Worm (Caenorhabditis elegans) whole organism, midembryonic: ENCODE data around the gene srw-12.

Source experiments
- T22C8.4 ChIP-seq: fragments of 200-800 bp; sonication (Bioruptor generic); IDR thresholded peaks from 2 replicates; pipeline ENCODE4 v1.3.6; 2022; ENCODE audit warnings: missing genetic modification characterization, missing compliant biosample characterization
- cog-1 ChIP-seq: sonication (generic microtip); optimal IDR thresholded peaks from 2 replicates; lab custom pipeline; 2016; ENCODE audit warnings: missing genetic modification characterization, missing compliant biosample characterization
- flt-1 ChIP-seq: fragments of 200-800 bp; sonication (Bioruptor generic); IDR thresholded peaks from 2 replicates; pipeline ENCODE4 v1.3.6; 2022; ENCODE audit warnings: missing genetic modification characterization, missing compliant biosample characterization
- klf-2 ChIP-seq: fragments of 200-800 bp; sonication (Bioruptor generic); conservative IDR thresholded peaks from 2 replicates; pipeline ENCODE4 v1.3.6; 2022; ENCODE audit warnings: missing genetic modification reagents, missing genetic modification characterization, missing compliant biosample characterization
- med-1 ChIP-seq: sonication (generic microtip); optimal IDR thresholded peaks from 2 replicates; lab custom pipeline; 2017; ENCODE audit warnings: missing genetic modification characterization, mild to moderate bottlenecking, missing compliant biosample characterization, antibody characterized with exemption, missing genetic modification reagents; ENCODE audit not compliant: insufficient read depth
- ref-1 ChIP-seq: fragments of 200-800 bp; sonication (Bioruptor generic); conservative IDR thresholded peaks from 2 replicates; pipeline ENCODE4 v1.3.6; 2022; ENCODE audit warnings: missing genetic modification reagents, missing genetic modification characterization, missing compliant biosample characterization
- tab-1 ChIP-seq: fragments of 200-800 bp; sonication (Bioruptor generic); IDR thresholded peaks from 2 replicates; pipeline ENCODE4 v1.3.6; 2022; ENCODE audit warnings: missing genetic modification characterization, missing compliant biosample characterization
- ztf-23 ChIP-seq: fragments of 200-800 bp; sonication (Bioruptor generic); IDR thresholded peaks from 2 replicates; pipeline ENCODE4 v1.3.6; 2022; ENCODE audit warnings: missing genetic modification reagents, missing genetic modification characterization, missing compliant biosample characterization
- ztf-29 ChIP-seq: fragments of 200-800 bp; sonication (Bioruptor generic); IDR thresholded peaks from 2 replicates; pipeline ENCODE4 v1.3.6; 2022; ENCODE audit warnings: missing genetic modification reagents, missing genetic modification characterization, missing compliant biosample characterization

The srw-12 gene

ce11 chrV:15238552-15238951 is at the start of gene srw-12:
Gene srw-12, minus strand, starts transcription at chrV:15238652.
- TF ChIP-seq tab-1 (GFP tag; lab: Robert Waterston, UW) (no peak), cog-1 (tag; lab: Kevin White, UChicago) (no peak), ref-1 (no peak), flt-1 (GFP tag; lab: Robert Waterston, UW) (no peak), klf-2 (no peak), T22C8.4 (GFP tag; lab: Robert Waterston, UW) (no peak), ztf-29 (no peak), med-1 (GFP tag; lab: Kevin White, UChicago) (no peak), ztf-23 (GFP tag; lab: Robert Waterston, UW) (no peak)

- TF ChIP-seq cog-1 (tag; lab: Kevin White, UChicago) (no peak), ref-1 (no peak), flt-1 (GFP tag; lab: Robert Waterston, UW) (no peak), ztf-23 (GFP tag; lab: Robert Waterston, UW) (no peak), ztf-29 (no peak), T22C8.4 (GFP tag; lab: Robert Waterston, UW) (no peak), med-1 (GFP tag; lab: Kevin White, UChicago) (no peak), klf-2 (no peak), tab-1 (GFP tag; lab: Robert Waterston, UW) (no peak)
Observed at ce11 chrV:15287856-15288255, 49.4 kb upstream of the srw-12 start, which contains the start of gene cyp-34A1. Gene cyp-34A1, minus strand, starts transcription at chrV:15287956.

- TF ChIP-seq flt-1 (GFP tag; lab: Robert Waterston, UW): no peak
Observed at ce11 chrV:15285984-15286383, 47.5 kb upstream of the srw-12 start.

DNA sequence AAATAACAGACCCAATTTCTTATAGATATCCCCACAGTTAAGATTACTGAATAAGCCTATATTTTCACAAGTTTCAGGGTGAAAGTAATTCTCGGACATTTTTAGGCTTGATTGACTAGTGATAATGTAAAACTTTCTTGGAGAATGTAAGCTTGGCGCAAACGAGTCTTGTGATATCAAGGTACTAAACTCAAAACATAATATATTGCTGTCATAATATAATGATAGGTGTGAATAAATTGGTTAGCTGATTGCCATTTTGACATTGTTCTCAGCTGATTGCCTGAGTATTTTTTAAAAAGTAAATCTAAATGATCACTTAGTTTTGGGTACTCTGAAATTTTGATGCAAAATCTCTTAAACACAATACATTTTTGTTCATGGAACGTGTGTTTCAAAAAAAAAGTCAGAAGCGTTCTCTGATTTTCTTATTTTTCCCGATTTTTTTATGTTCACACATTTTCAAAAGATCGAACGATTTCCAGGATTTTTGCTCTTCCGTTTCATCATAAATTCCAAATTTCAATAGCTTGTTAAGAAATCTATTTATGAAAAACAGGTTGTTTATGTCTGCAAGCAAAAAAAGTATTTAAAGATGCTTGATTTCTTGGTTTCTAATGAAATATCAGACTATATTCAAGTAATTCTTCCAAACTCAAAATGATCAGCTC is 43.0 kb upstream of the srw-12 start, which contains the start of the genes srw-19 and srx-51:
srw-19 (minus strand) TSS at position 101 of the 671 bp plus-strand sequence.
srx-51 (plus strand) TSS at position 621 of the 671 bp plus-strand sequence.
- no peak for TF ChIP-seq T22C8.4 (GFP tag; lab: Robert Waterston, UW)

- TF ChIP-seq flt-1 (GFP tag; lab: Robert Waterston, UW) (no peak), ref-1 (no peak), klf-2 (no peak), ztf-29 (no peak), cog-1 (tag; lab: Kevin White, UChicago) (no peak), ztf-23 (GFP tag; lab: Robert Waterston, UW) (no peak), med-1 (GFP tag; lab: Kevin White, UChicago) (no peak), tab-1 (GFP tag; lab: Robert Waterston, UW) (no peak), T22C8.4 (GFP tag; lab: Robert Waterston, UW) (no peak)
Observed at ce11 chrV:15276915-15277314, 38.5 kb upstream of the srw-12 start, which contains the start of gene srw-17. Gene srw-17, minus strand, starts transcription at chrV:15277015.

- TF ChIP-seq cog-1 (tag; lab: Kevin White, UChicago): no peak
Observed at ce11 chrV:15274757-15275156, 36.3 kb upstream of the srw-12 start, which contains the start of gene srw-16. Gene srw-16, minus strand, starts transcription at chrV:15274857.

- TF ChIP-seq med-1 (GFP tag; lab: Kevin White, UChicago) (no peak), ztf-29 (no peak), ref-1 (no peak), T22C8.4 (GFP tag; lab: Robert Waterston, UW) (no peak), flt-1 (GFP tag; lab: Robert Waterston, UW) (no peak), cog-1 (tag; lab: Kevin White, UChicago) (no peak), ztf-23 (GFP tag; lab: Robert Waterston, UW) (no peak)
Observed at ce11 chrV:15272263-15272662, 33.8 kb upstream of the srw-12 start, which contains the start of gene T10H4.4. Gene T10H4.4, minus strand, starts transcription at chrV:15272363.

ce11 chrV:15268302-15268701 is 29.9 kb upstream of the srw-12 start, which contains the start of gene srw-22:
Gene srw-22, plus strand, starts transcription at chrV:15268602.
- TF ChIP-seq T22C8.4 (GFP tag; lab: Robert Waterston, UW) (no peak), med-1 (GFP tag; lab: Kevin White, UChicago) (no peak), ztf-23 (GFP tag; lab: Robert Waterston, UW) (no peak), flt-1 (GFP tag; lab: Robert Waterston, UW) (no peak), klf-2 (no peak), cog-1 (tag; lab: Kevin White, UChicago) (no peak), tab-1 (GFP tag; lab: Robert Waterston, UW) (no peak), ref-1 (no peak), ztf-29 (no peak)

DNA sequence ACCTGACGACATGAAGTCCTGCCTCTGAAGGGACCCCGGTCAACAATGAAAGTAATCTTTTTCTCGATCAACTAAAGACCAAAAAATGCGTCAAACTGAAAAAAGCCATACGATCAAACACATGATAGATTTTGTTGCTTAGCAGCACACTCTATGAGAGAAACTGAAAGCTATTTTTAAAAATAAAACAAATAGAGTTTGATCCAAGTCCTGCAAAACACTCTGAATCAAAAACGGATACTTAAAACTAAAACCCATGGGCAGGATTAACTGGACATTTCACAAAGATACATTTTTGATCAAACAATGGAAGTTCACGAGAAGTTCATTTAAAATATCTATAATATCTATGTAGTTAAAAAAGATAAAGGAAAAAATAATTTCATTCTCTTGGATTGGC is 29.0 kb upstream of the srw-12 start, which contains the start of gene T10H4.13:
T10H4.13 (minus strand) TSS at position 101 of the 400 bp plus-strand sequence.
- TF ChIP-seq ztf-29 (no peak), flt-1 (GFP tag; lab: Robert Waterston, UW) (no peak), med-1 (GFP tag; lab: Kevin White, UChicago) (no peak), cog-1 (tag; lab: Kevin White, UChicago) (no peak), tab-1 (GFP tag; lab: Robert Waterston, UW) (no peak)

DNA sequence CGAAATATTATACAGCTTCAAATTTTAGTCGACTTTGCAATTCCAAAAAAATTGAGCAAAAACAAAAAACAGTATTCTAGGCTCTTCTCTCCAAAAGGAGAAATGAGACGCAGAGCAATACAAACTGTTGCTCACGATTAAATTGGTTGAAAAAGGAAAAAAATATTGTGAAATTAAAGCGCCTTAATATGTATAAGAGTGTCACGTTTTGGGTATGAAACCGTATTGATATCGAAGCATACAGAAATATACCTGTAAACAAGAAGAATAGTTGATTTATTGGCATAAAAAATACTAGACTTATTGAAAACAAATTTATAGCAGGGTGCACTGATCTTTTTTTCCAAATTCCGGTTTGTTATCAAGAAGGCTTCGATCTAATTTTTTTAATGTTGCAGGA is 27.4 kb upstream of the srw-12 start, which contains the start of gene M01B2.13:
M01B2.13 (minus strand) TSS at position 101 of the 400 bp plus-strand sequence.
- no peak for TF ChIP-seq T22C8.4 (GFP tag; lab: Robert Waterston, UW)
- TF ChIP-seq ztf-29: no peak
- TF ChIP-seq klf-2: no peak
- TF ChIP-seq ref-1: no peak
- no peak for TF ChIP-seq tab-1 (GFP tag; lab: Robert Waterston, UW)
- no peak for TF ChIP-seq cog-1 (tag; lab: Kevin White, UChicago)
- TF ChIP-seq ztf-23 (GFP tag; lab: Robert Waterston, UW): no peak
- no peak for TF ChIP-seq flt-1 (GFP tag; lab: Robert Waterston, UW)
- no peak for TF ChIP-seq med-1 (GFP tag; lab: Kevin White, UChicago)
